Fruit fly (Drosophila melanogaster) S2 (cell line): ENCODE results near the gene Stat92E.

Source experiments
- CG8478 ChIP-seq: fragments of >200 bp; optimal IDR thresholded peaks from 2 replicates; lab custom pipeline; 2018
- CTCF ChIP-seq, 2 experiments: fragments of >200 bp; optimal IDR thresholded peaks; 2 replicates each; lab custom pipeline; 2018

Stat92E gene

dm6 chr3R:20552093-20552492, at the start of gene Stat92E:
TSS of gene Stat92E (minus strand) at chr3R:20552311.
- no peak for TF ChIP-seq CG8478 (lab: Kevin White, UChicago)
- TF ChIP-seq CTCF (optimal IDR thresholded peaks at IDR 0.05; lab: Kevin White, UChicago), result no peak

dm6 chr3R:20600109-20600508, 48.0 kb upstream of the Stat92E start:
- no peak for TF ChIP-seq CTCF (optimal IDR thresholded peaks at IDR 0.05; lab: Kevin White, UChicago)
- no peak for TF ChIP-seq CG8478 (lab: Kevin White, UChicago)

- TF ChIP-seq CG8478 (lab: Kevin White, UChicago) (no peak), CTCF (optimal IDR thresholded peaks at IDR 0.05; lab: Kevin White, UChicago) (no peak)
Observed at dm6 chr3R:20597407-20598325, 45.6 kb upstream of the Stat92E start.

- TF ChIP-seq CG8478 (lab: Kevin White, UChicago) (no peak), CTCF (optimal IDR thresholded peaks at IDR 0.05; lab: Kevin White, UChicago) (no peak)
Observed at dm6 chr3R:20596337-20596962, 44.3 kb upstream of the Stat92E start.

dm6 chr3R:20595901-20596300, 43.8 kb upstream of the Stat92E start:
- TF ChIP-seq CG8478 (lab: Kevin White, UChicago) (no peak), CTCF (optimal IDR thresholded peaks at IDR 0.05; lab: Kevin White, UChicago) (no peak)

dm6 chr3R:20595145-20595812, 43.2 kb upstream of the Stat92E start:
- TF ChIP-seq CTCF (optimal IDR thresholded peaks at IDR 0.05; lab: Kevin White, UChicago) (no peak), CG8478 (lab: Kevin White, UChicago) (no peak)

dm6 chr3R:20594194-20595144, 42.4 kb upstream of the Stat92E start:
- TF ChIP-seq CG8478 (lab: Kevin White, UChicago) (no peak), CTCF (optimal IDR thresholded peaks at IDR 0.05; lab: Kevin White, UChicago) (no peak)

dm6 chr3R:20593463-20593838, 41.3 kb upstream of the Stat92E start:
- TF ChIP-seq CTCF (optimal IDR thresholded peaks at IDR 0.05; lab: Kevin White, UChicago) (no peak), CG8478 (lab: Kevin White, UChicago) (no peak)

- TF ChIP-seq CTCF (optimal IDR thresholded peaks at IDR 0.05; lab: Kevin White, UChicago), result peak in 1 of 2 experiments; percentile 5
- no peak for TF ChIP-seq CG8478 (lab: Kevin White, UChicago)
Observed at dm6 chr3R:20592517-20593462, 40.7 kb upstream of the Stat92E start, which contains the start of the genes Pus1 and bon. TSS of gene Pus1 (minus strand) at chr3R:20592671. TSS of gene bon (plus strand) at chr3R:20593139.

dm6 chr3R:20588480-20588785, 36.3 kb upstream of the Stat92E start, which contains the start of gene Srp72:
TSS of gene Srp72 (plus strand) at chr3R:20588711.
- TF ChIP-seq CG8478 (lab: Kevin White, UChicago) (no peak), CTCF (optimal IDR thresholded peaks at IDR 0.05; lab: Kevin White, UChicago) (no peak)

- TF ChIP-seq CTCF (optimal IDR thresholded peaks at IDR 0.05; lab: Kevin White, UChicago) (no peak), CG8478 (lab: Kevin White, UChicago) (no peak)
Observed at dm6 chr3R:20587630-20588479, 35.7 kb upstream of the Stat92E start, which contains the start of gene Septin2. TSS of gene Septin2 (minus strand) at chr3R:20588356.

- TF ChIP-seq CG8478 (lab: Kevin White, UChicago) (no peak), CTCF (optimal IDR thresholded peaks at IDR 0.05; lab: Kevin White, UChicago) (no peak)
Observed at dm6 chr3R:20586409-20586808, 34.3 kb upstream of the Stat92E start.
